Fruit fly (Drosophila melanogaster) whole organism, pupa: ENCODE measurements around the gene CG9643.

ENCODE experiments used
- CG10348 ChIP-seq: fragments of 200-800 bp; sonication (Bioruptor generic); IDR thresholded peaks from 2 replicates; pipeline ENCODE4 v1.3.6; 2022; ENCODE audit warnings: missing biosample characterization, missing genetic modification characterization
- CG12605 ChIP-seq: fragments of 200-800 bp; sonication (Bioruptor generic); IDR thresholded peaks from 2 replicates; pipeline ENCODE4 v1.3.6; 2022; ENCODE audit warnings: missing biosample characterization, missing genetic modification characterization
- CG13204 ChIP-seq: fragments of 200-800 bp; sonication (Bioruptor generic); optimal IDR thresholded peaks from 2 replicates; lab custom pipeline; 2018; ENCODE audit warnings: missing biosample characterization, mild to moderate bottlenecking, missing genetic modification characterization, moderate library complexity
- CG14655 ChIP-seq: fragments of 200-800 bp; sonication (Bioruptor generic); optimal IDR thresholded peaks from 3 replicates; lab custom pipeline; 2017; ENCODE audit warnings: mild to moderate bottlenecking, missing biosample characterization, missing genetic modification reagents, missing genetic modification characterization
- CG15710 ChIP-seq: fragments of 200-800 bp; sonication (Bioruptor generic); optimal IDR thresholded peaks from 2 replicates; lab custom pipeline; 2018; ENCODE audit warnings: missing biosample characterization, mild to moderate bottlenecking, missing genetic modification characterization, moderate library complexity
- CG17806 ChIP-seq: fragments of 200-800 bp; sonication (Bioruptor generic); optimal IDR thresholded peaks from 2 replicates; lab custom pipeline; 2018; ENCODE audit warnings: missing biosample characterization, mild to moderate bottlenecking, missing genetic modification characterization, moderate library complexity
- CG32121 ChIP-seq: fragments of 200-800 bp; sonication (Bioruptor generic); IDR thresholded peaks from 2 replicates; pipeline ENCODE4 v1.3.6; 2022; ENCODE audit warnings: missing biosample characterization, missing genetic modification characterization
- CG34367 ChIP-seq: fragments of 200-800 bp; sonication (Bioruptor generic); optimal IDR thresholded peaks from 2 replicates; lab custom pipeline; 2018; ENCODE audit warnings: missing biosample characterization, mild to moderate bottlenecking, missing genetic modification characterization
- CG4496 ChIP-seq: fragments of 200-800 bp; sonication (Bioruptor generic); IDR thresholded peaks from 3 replicates; pipeline ENCODE4 v1.3.6; 2022; ENCODE audit warnings: missing biosample characterization, missing genetic modification characterization
- CG8159 ChIP-seq: fragments of 200-800 bp; sonication (Bioruptor generic); optimal IDR thresholded peaks from 3 replicates; lab custom pipeline; 2018; ENCODE audit warnings: missing biosample characterization, mild to moderate bottlenecking, missing genetic modification characterization, moderate library complexity
- CG8301 ChIP-seq: fragments of 200-800 bp; sonication (Bioruptor generic); optimal IDR thresholded peaks from 2 replicates; lab custom pipeline; 2018; ENCODE audit warnings: missing biosample characterization, mild to moderate bottlenecking, missing genetic modification characterization
- CG9948 ChIP-seq: fragments of 200-800 bp; sonication (Bioruptor generic); optimal IDR thresholded peaks from 2 replicates; lab custom pipeline; 2018; ENCODE audit warnings: missing biosample characterization, mild to moderate bottlenecking, missing genetic modification characterization, moderate library complexity
- D1 ChIP-seq: fragments of 200-800 bp; sonication (Bioruptor generic); optimal IDR thresholded peaks from 2 replicates; lab custom pipeline; 2018; ENCODE audit warnings: missing biosample characterization, mild to moderate bottlenecking, missing genetic modification characterization, moderate library complexity
- EcR ChIP-seq: fragments of 200-800 bp; sonication (Bioruptor generic); optimal IDR thresholded peaks from 3 replicates; lab custom pipeline; 2019; ENCODE audit warnings: missing biosample characterization, missing genetic modification characterization, mild to moderate bottlenecking, moderate library complexity, missing genetic modification reagents
- Ets98B ChIP-seq: fragments of 200-800 bp; sonication (Bioruptor generic); IDR thresholded peaks from 2 replicates; pipeline ENCODE4 v1.3.6; 2022; ENCODE audit warnings: missing biosample characterization, missing genetic modification characterization
- Pif1A ChIP-seq: fragments of 200-800 bp; sonication (Bioruptor generic); optimal IDR thresholded peaks from 3 replicates; lab custom pipeline; 2016; ENCODE audit warnings: missing biosample characterization, missing genetic modification characterization
- Pif1B ChIP-seq: fragments of 200-800 bp; sonication (Bioruptor generic); optimal IDR thresholded peaks from 3 replicates; lab custom pipeline; 2016; ENCODE audit warnings: missing biosample characterization, missing genetic modification characterization
- Snoo ChIP-seq: fragments of 200-800 bp; sonication (Bioruptor generic); optimal IDR thresholded peaks from 3 replicates; lab custom pipeline; 2017; ENCODE audit warnings: missing biosample characterization, mild to moderate bottlenecking, missing genetic modification characterization, inconsistent platforms
- fd96Ca ChIP-seq: fragments of 200-800 bp; sonication (Bioruptor generic); IDR thresholded peaks from 3 replicates; pipeline ENCODE4 v1.3.6; 2022; ENCODE audit warnings: missing biosample characterization, missing genetic modification characterization
- gl ChIP-seq: fragments of 200-800 bp; sonication (Bioruptor generic); optimal IDR thresholded peaks from 2 replicates; lab custom pipeline; 2018; ENCODE audit warnings: missing biosample characterization, mild to moderate bottlenecking, missing genetic modification characterization
- rn ChIP-seq: fragments of 200-800 bp; sonication (Bioruptor generic); IDR thresholded peaks from 2 replicates; pipeline ENCODE4 v1.3.6; 2022; ENCODE audit warnings: missing biosample characterization, missing genetic modification characterization

CG9643 gene

dm6 chr2L:3009438-3009837, 30.4 kb upstream of the CG9643 start:
- no peak for TF ChIP-seq CG13204
- no peak for TF ChIP-seq Pif1A

dm6 chr2L:3006925-3007426, 27.9 kb upstream of the CG9643 start:
- TF ChIP-seq CG32121 (no peak), CG8301 (tag; lab: Kevin White, UChicago) (no peak), CG13204 (no peak), CG17806 (tag; lab: Kevin White, UChicago) (no peak), Snoo (no peak), rn (GFP tag; lab: Robert Waterston, UW) (no peak), Pif1A (no peak), CG4496 (no peak), CG12605 (no peak)

- TF ChIP-seq CG10348 (GFP tag; lab: Robert Waterston, UW) = no peak
- TF ChIP-seq gl (tag; lab: Kevin White, UChicago) = no peak
Measured at dm6 chr2L:3006194-3006593, 27.1 kb upstream of the CG9643 start.

- no peak for TF ChIP-seq CG17806 (tag; lab: Kevin White, UChicago)
- TF ChIP-seq CG8159 = no peak
- TF ChIP-seq Ets98B (GFP tag; lab: Robert Waterston, UW) = no peak
- TF ChIP-seq CG9948 = no peak
- TF ChIP-seq D1 (tag; lab: Kevin White, UChicago) = no peak
- no peak for TF ChIP-seq CG10348 (GFP tag; lab: Robert Waterston, UW)
- no peak for TF ChIP-seq CG4496
- TF ChIP-seq CG32121 = no peak
- no peak for TF ChIP-seq CG12605
- no peak for TF ChIP-seq EcR (GFP tag; lab: Kevin White, UChicago)
- TF ChIP-seq Pif1B (GFP tag; lab: Kevin White, UChicago) = no peak
- TF ChIP-seq Snoo = no peak
- no peak for TF ChIP-seq CG14655 (GFP tag; lab: Kevin White, UChicago)
- TF ChIP-seq fd96Ca (GFP tag; lab: Robert Waterston, UW) = no peak
- TF ChIP-seq CG34367 (tag; lab: Kevin White, UChicago) = no peak
- TF ChIP-seq gl (tag; lab: Kevin White, UChicago) = no peak
- no peak for TF ChIP-seq rn (GFP tag; lab: Robert Waterston, UW)
Measured at dm6 chr2L:3005483-3005882, 26.4 kb upstream of the CG9643 start.

dm6 chr2L:3004601-3005000, 25.5 kb upstream of the CG9643 start:
- TF ChIP-seq fd96Ca (GFP tag; lab: Robert Waterston, UW) (peak; percentile 55; the same call in 2 of the 3 replicates), CG4496 (peak; percentile 44; the same call in 2 of the 3 replicates), CG9948 (peak; percentile 10), Snoo (peak; percentile 11), CG32121 (no peak), Pif1A (peak; percentile 18), CG10348 (GFP tag; lab: Robert Waterston, UW) (no peak), CG17806 (tag; lab: Kevin White, UChicago) (peak; percentile 53), CG12605 (no peak), CG34367 (tag; lab: Kevin White, UChicago) (peak; percentile 25), D1 (tag; lab: Kevin White, UChicago) (no peak), Ets98B (GFP tag; lab: Robert Waterston, UW) (no peak), CG8159 (peak; percentile 41), gl (tag; lab: Kevin White, UChicago) (peak; percentile 3), CG8301 (tag; lab: Kevin White, UChicago) (no peak), CG13204 (peak; percentile 33), Pif1B (GFP tag; lab: Kevin White, UChicago) (peak; percentile 4), EcR (GFP tag; lab: Kevin White, UChicago) (peak; percentile 61), CG15710 (tag; lab: Kevin White, UChicago) (peak; percentile 45), rn (GFP tag; lab: Robert Waterston, UW) (no peak)

dm6 chr2L:3003399-3003798, 24.3 kb upstream of the CG9643 start:
- peak; percentile 90 for TF ChIP-seq CG8301 (tag; lab: Kevin White, UChicago)
- TF ChIP-seq CG4496 = peak; percentile 73
- no peak for TF ChIP-seq CG15710 (tag; lab: Kevin White, UChicago)
- TF ChIP-seq CG10348 (GFP tag; lab: Robert Waterston, UW) = peak; percentile 57; the same call in 1 of the 2 replicates
- TF ChIP-seq Pif1A = peak; percentile 59
- TF ChIP-seq CG14655 (GFP tag; lab: Kevin White, UChicago) = peak; percentile 81
- peak; percentile 44; the same call in 1 of the 2 replicates for TF ChIP-seq rn (GFP tag; lab: Robert Waterston, UW)
- TF ChIP-seq CG32121 = peak; percentile 85
- no peak for TF ChIP-seq CG34367 (tag; lab: Kevin White, UChicago)
- TF ChIP-seq CG8159 = no peak
- TF ChIP-seq CG17806 (tag; lab: Kevin White, UChicago) = no peak
- TF ChIP-seq D1 (tag; lab: Kevin White, UChicago) = no peak
- peak; percentile 89 for TF ChIP-seq Ets98B (GFP tag; lab: Robert Waterston, UW)
- no peak for TF ChIP-seq Snoo

dm6 chr2L:3001953-3002352, 22.9 kb upstream of the CG9643 start:
- peak; percentile 3 for TF ChIP-seq CG9948
- no peak for TF ChIP-seq EcR (GFP tag; lab: Kevin White, UChicago)
- no peak for TF ChIP-seq CG34367 (tag; lab: Kevin White, UChicago)
- no peak for TF ChIP-seq CG17806 (tag; lab: Kevin White, UChicago)
- TF ChIP-seq fd96Ca (GFP tag; lab: Robert Waterston, UW) = no peak
- 0 out of 3 replicates have a peak, but pooled peaks have one; percentile 47 for TF ChIP-seq CG4496
- TF ChIP-seq CG32121 = peak; percentile 17; the same call in 1 of the 2 replicates
- TF ChIP-seq CG14655 (GFP tag; lab: Kevin White, UChicago) = no peak
- peak; percentile 39; the same call in 1 of the 2 replicates for TF ChIP-seq CG12605
- TF ChIP-seq D1 (tag; lab: Kevin White, UChicago) = no peak
- TF ChIP-seq CG15710 (tag; lab: Kevin White, UChicago) = no peak
- TF ChIP-seq Ets98B (GFP tag; lab: Robert Waterston, UW) = peak; percentile 53; the same call in 1 of the 2 replicates
- TF ChIP-seq CG8301 (tag; lab: Kevin White, UChicago) = peak; percentile 69
